Fruit fly (Drosophila melanogaster) whole organism, adult: ENCODE results near the gene CG16854.

ENCODE experiments used
- CG11617 ChIP-seq: fragments of 200-800 bp; sonication (Bioruptor generic); optimal IDR thresholded peaks from 2 replicates; lab custom pipeline; 2017; ENCODE audit warnings: mild to moderate bottlenecking, missing biosample characterization, missing genetic modification reagents, missing genetic modification characterization
- CG12768 ChIP-seq: fragments of 200-800 bp; sonication (Bioruptor generic); optimal IDR thresholded peaks from 2 replicates; lab custom pipeline; 2017; ENCODE audit warnings: missing biosample characterization, missing genetic modification characterization, mild to moderate bottlenecking, moderate library complexity, missing genetic modification reagents
- CG14711 ChIP-seq: fragments of 200-800 bp; sonication (Bioruptor generic); optimal IDR thresholded peaks from 2 replicates; lab custom pipeline; 2018; ENCODE audit warnings: missing biosample characterization, mild to moderate bottlenecking, missing genetic modification characterization, moderate library complexity
- CG1620 ChIP-seq: fragments of 200-800 bp; sonication (Bioruptor generic); optimal IDR thresholded peaks from 2 replicates; lab custom pipeline; 2016; ENCODE audit warnings: missing biosample characterization, missing genetic modification characterization
- CG33017 ChIP-seq: fragments of 200-800 bp; sonication (Bioruptor generic); optimal IDR thresholded peaks from 2 replicates; lab custom pipeline; 2018; ENCODE audit warnings: missing biosample characterization, mild to moderate bottlenecking, missing genetic modification characterization, moderate library complexity
- CG5204 ChIP-seq: fragments of 200-800 bp; sonication (Bioruptor generic); optimal IDR thresholded peaks from 2 replicates; lab custom pipeline; 2016; ENCODE audit warnings: missing biosample characterization, missing genetic modification characterization
- CG7045 ChIP-seq: fragments of 200-800 bp; sonication (Bioruptor generic); optimal IDR thresholded peaks from 2 replicates; lab custom pipeline; 2017; ENCODE audit warnings: missing biosample characterization, mild to moderate bottlenecking, missing genetic modification characterization
- CG7101 ChIP-seq: fragments of 200-800 bp; sonication (Bioruptor generic); optimal IDR thresholded peaks from 2 replicates; lab custom pipeline; 2018; ENCODE audit warnings: missing biosample characterization, mild to moderate bottlenecking, missing genetic modification characterization, moderate library complexity
- Clk ChIP-seq: fragments of 200-800 bp; sonication (Bioruptor generic); optimal IDR thresholded peaks from 2 replicates; lab custom pipeline; 2017; ENCODE audit warnings: missing biosample characterization, missing genetic modification characterization
- Crg-1 ChIP-seq: fragments of 200-800 bp; sonication (Bioruptor generic); optimal IDR thresholded peaks from 2 replicates; lab custom pipeline; 2016; ENCODE audit warnings: missing biosample characterization, missing genetic modification characterization
- Hr96 ChIP-seq: fragments of 200-800 bp; sonication (Bioruptor generic); optimal IDR thresholded peaks from 2 replicates; lab custom pipeline; 2016; ENCODE audit warnings: missing biosample characterization, missing genetic modification characterization
- Mnt ChIP-seq: fragments of 200-800 bp; sonication (Bioruptor generic); optimal IDR thresholded peaks from 2 replicates; lab custom pipeline; 2016; ENCODE audit warnings: missing biosample characterization, mild to moderate bottlenecking, missing genetic modification characterization
- bab1 ChIP-seq: fragments of 200-800 bp; sonication (Bioruptor generic); optimal IDR thresholded peaks from 3 replicates; lab custom pipeline; 2019; ENCODE audit warnings: missing biosample characterization, mild to moderate bottlenecking, missing genetic modification characterization, moderate library complexity
- cic ChIP-seq: fragments of 200-800 bp; sonication (Bioruptor generic); optimal IDR thresholded peaks from 2 replicates; lab custom pipeline; 2017; ENCODE audit warnings: missing biosample characterization, mild to moderate bottlenecking, missing genetic modification characterization, moderate library complexity
- cnc ChIP-seq, 2 experiments: fragments of >200 bp; optimal IDR thresholded peaks; 2 replicates each; lab custom pipeline; 2017
- kay ChIP-seq: fragments of 200-800 bp; sonication (Bioruptor generic); peaks from one replicate; lab custom pipeline; 2016; ENCODE audit warnings: missing biosample characterization, missing genetic modification characterization, borderline replicate concordance
- ovo ChIP-seq: fragments of 200-800 bp; sonication (Bioruptor generic); optimal IDR thresholded peaks from 2 replicates; lab custom pipeline; 2016; ENCODE audit warnings: missing biosample characterization, missing genetic modification characterization
- pad ChIP-seq: fragments of 200-800 bp; sonication (Bioruptor generic); optimal IDR thresholded peaks from 3 replicates; lab custom pipeline; 2017; ENCODE audit warnings: missing biosample characterization, missing genetic modification characterization, mild to moderate bottlenecking, moderate library complexity, missing genetic modification reagents
- tj ChIP-seq: fragments of 200-800 bp; sonication (Bioruptor generic); optimal IDR thresholded peaks from 3 replicates; lab custom pipeline; 2017; ENCODE audit warnings: missing biosample characterization, mild to moderate bottlenecking, missing genetic modification characterization, moderate library complexity
- toe ChIP-seq: fragments of 200-800 bp; sonication (Bioruptor generic); optimal IDR thresholded peaks from 2 replicates; lab custom pipeline; 2016; ENCODE audit warnings: missing biosample characterization, missing genetic modification characterization

The CG16854 gene

DNA sequence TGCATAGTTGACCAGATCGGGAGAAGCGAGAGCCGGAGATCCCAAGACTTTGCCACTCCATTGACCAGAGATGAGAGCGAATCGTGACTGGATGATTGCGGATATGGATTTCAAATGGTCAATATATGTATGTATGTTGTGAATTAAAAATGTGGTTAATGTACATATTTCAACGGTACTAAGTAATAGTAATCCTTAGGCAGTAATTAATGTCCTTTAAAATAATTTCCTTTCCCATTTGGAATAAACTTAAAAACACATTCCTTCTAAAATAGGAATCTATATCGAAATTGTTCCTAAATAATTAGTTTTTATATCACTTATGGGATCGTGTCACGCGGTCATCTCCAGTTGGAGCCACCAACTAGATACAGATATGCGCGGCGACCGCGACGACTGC lies 12.6 kb upstream of the CG16854 start:
- TF ChIP-seq cic (no peak), Mnt (GFP tag; lab: Kevin White, UChicago) (no peak), Crg-1 (GFP tag; lab: Kevin White, UChicago) (no peak), tj (GFP tag; lab: Kevin White, UChicago) (no peak), Clk (GFP tag; lab: Kevin White, UChicago) (no peak), CG5204 (GFP tag; lab: Kevin White, UChicago) (no peak), Hr96 (GFP tag; lab: Kevin White, UChicago) (no peak), CG7045 (GFP tag; lab: Kevin White, UChicago) (no peak), CG7101 (tag; lab: Kevin White, UChicago) (no peak), CG12768 (GFP tag; lab: Kevin White, UChicago) (no peak), CG1620 (no peak), bab1 (GFP tag; lab: Kevin White, UChicago) (no peak), toe (GFP tag; lab: Kevin White, UChicago) (no peak), kay (GFP tag; lab: Kevin White, UChicago) (no peak), pad (GFP tag; lab: Kevin White, UChicago) (no peak), cnc (optimal IDR thresholded peaks at IDR 0.05; lab: Kevin White, UChicago) (no peak), CG33017 (tag; lab: Kevin White, UChicago) (no peak), CG14711 (no peak), ovo (no peak), CG11617 (no peak)

- TF ChIP-seq CG14711 (no peak), cic (no peak), Clk (GFP tag; lab: Kevin White, UChicago) (no peak), CG1620 (no peak), Crg-1 (GFP tag; lab: Kevin White, UChicago) (no peak), Hr96 (GFP tag; lab: Kevin White, UChicago) (no peak), pad (GFP tag; lab: Kevin White, UChicago) (no peak), CG7045 (GFP tag; lab: Kevin White, UChicago) (no peak), CG7101 (tag; lab: Kevin White, UChicago) (no peak), ovo (no peak), tj (GFP tag; lab: Kevin White, UChicago) (no peak), Mnt (GFP tag; lab: Kevin White, UChicago) (no peak), toe (GFP tag; lab: Kevin White, UChicago) (no peak), bab1 (GFP tag; lab: Kevin White, UChicago) (no peak), CG12768 (GFP tag; lab: Kevin White, UChicago) (no peak), CG33017 (tag; lab: Kevin White, UChicago) (no peak), CG5204 (GFP tag; lab: Kevin White, UChicago) (no peak), kay (GFP tag; lab: Kevin White, UChicago) (no peak)
Observed at dm6 chr2L:11075114-11075513, 11.4 kb upstream of the CG16854 start, which contains the start of gene CG43725. TSS of gene CG43725 (plus strand) at chr2L:11075513.

DNA sequence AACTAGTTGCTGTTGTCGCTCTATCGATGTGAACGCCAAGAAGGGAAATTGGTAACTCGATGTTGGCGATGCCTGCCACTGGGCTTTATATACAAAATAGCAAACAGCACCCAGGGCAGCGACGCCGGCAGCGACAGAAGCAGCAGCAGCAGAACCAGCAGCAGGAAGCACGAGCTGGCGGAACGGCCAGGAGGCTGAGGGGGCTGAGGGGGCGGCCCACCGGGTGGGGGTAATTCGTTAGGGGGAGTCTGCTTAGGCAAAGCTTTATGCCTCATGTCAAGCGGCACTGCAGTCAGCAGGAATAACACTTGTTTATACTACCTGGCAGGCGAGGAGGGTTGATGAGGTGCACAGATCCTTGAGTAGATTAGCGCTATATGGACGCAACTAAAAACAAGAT lies 5.2 kb upstream of the CG16854 start, which contains the start of gene AstC:
Gene AstC, minus strand, starts transcription at position 63 of the 400 bp plus-strand sequence.
- TF ChIP-seq tj (GFP tag; lab: Kevin White, UChicago) (no peak), cic (no peak), CG7101 (tag; lab: Kevin White, UChicago) (no peak), CG1620 (no peak), CG7045 (GFP tag; lab: Kevin White, UChicago) (no peak), Crg-1 (GFP tag; lab: Kevin White, UChicago) (no peak), pad (GFP tag; lab: Kevin White, UChicago) (no peak), Clk (GFP tag; lab: Kevin White, UChicago) (no peak), bab1 (GFP tag; lab: Kevin White, UChicago) (no peak), ovo (no peak), CG33017 (tag; lab: Kevin White, UChicago) (no peak), CG11617 (no peak), Hr96 (GFP tag; lab: Kevin White, UChicago) (no peak), CG5204 (GFP tag; lab: Kevin White, UChicago) (no peak), kay (GFP tag; lab: Kevin White, UChicago) (no peak), CG12768 (GFP tag; lab: Kevin White, UChicago) (no peak), cnc (optimal IDR thresholded peaks at IDR 0.05; lab: Kevin White, UChicago) (no peak)

dm6 chr2L:11082025-11082424 lies 4.5 kb upstream of the CG16854 start:
- no peak for TF ChIP-seq CG1620
- TF ChIP-seq CG7045 (GFP tag; lab: Kevin White, UChicago): no peak
- no peak for TF ChIP-seq Crg-1 (GFP tag; lab: Kevin White, UChicago)
- no peak for TF ChIP-seq CG12768 (GFP tag; lab: Kevin White, UChicago)
- TF ChIP-seq CG7101 (tag; lab: Kevin White, UChicago): no peak
- no peak for TF ChIP-seq CG11617
- no peak for TF ChIP-seq kay (GFP tag; lab: Kevin White, UChicago)
- TF ChIP-seq pad (GFP tag; lab: Kevin White, UChicago): no peak
- no peak for TF ChIP-seq cnc (optimal IDR thresholded peaks at IDR 0.05; lab: Kevin White, UChicago)
- TF ChIP-seq CG14711: no peak
- no peak for TF ChIP-seq Mnt (GFP tag; lab: Kevin White, UChicago)

DNA sequence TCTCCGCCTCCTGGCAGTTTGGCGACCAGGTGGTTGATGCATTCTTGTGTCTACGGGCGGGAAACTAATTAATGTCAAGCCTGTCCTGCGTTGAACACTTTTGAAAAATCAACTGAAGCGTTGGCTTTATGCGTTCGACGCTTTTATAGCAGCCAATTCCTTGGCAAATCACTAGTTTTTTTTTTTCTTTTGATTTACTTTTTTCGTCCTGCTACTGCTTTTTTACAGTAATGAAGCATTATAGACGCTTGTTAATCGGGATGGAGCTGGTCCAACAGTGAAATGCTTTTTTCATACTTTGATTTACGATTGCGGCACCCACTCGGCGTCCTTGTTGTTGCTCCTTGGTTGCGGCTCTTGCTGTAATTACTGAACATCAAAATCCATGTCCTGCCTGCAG lies 1.4 kb upstream of the CG16854 start, which contains the start of gene AstCC:
Gene AstCC, minus strand, starts transcription at position 101 of the 400 bp plus-strand sequence.
- no peak for TF ChIP-seq tj (GFP tag; lab: Kevin White, UChicago)
- TF ChIP-seq bab1 (GFP tag; lab: Kevin White, UChicago): no peak
- no peak for TF ChIP-seq kay (GFP tag; lab: Kevin White, UChicago)
- no peak for TF ChIP-seq Clk (GFP tag; lab: Kevin White, UChicago)
- no peak for TF ChIP-seq CG33017 (tag; lab: Kevin White, UChicago)
- no peak for TF ChIP-seq cnc (optimal IDR thresholded peaks at IDR 0.05; lab: Kevin White, UChicago)
- TF ChIP-seq CG5204 (GFP tag; lab: Kevin White, UChicago): no peak
- no peak for TF ChIP-seq toe (GFP tag; lab: Kevin White, UChicago)
- no peak for TF ChIP-seq CG11617
- no peak for TF ChIP-seq CG7045 (GFP tag; lab: Kevin White, UChicago)
- TF ChIP-seq CG14711: no peak
- TF ChIP-seq Mnt (GFP tag; lab: Kevin White, UChicago): no peak
- TF ChIP-seq cic: no peak
